Worm (Caenorhabditis elegans) whole organism, mixed stage, embryonic: Measurements from ENCODE around the gene nhr-26.

Experiments used
- M03D4.4 ChIP-seq: sonication (generic microtip); optimal IDR thresholded peaks from 2 replicates; lab custom pipeline; 2017; ENCODE audit warnings: mild to moderate bottlenecking, missing genetic modification characterization, missing compliant biosample characterization
- bed-3 ChIP-seq: fragments of 200-800 bp; sonication (Bioruptor generic); optimal IDR thresholded peaks from 3 replicates; lab custom pipeline; 2018; ENCODE audit warnings: mild to moderate bottlenecking, missing genetic modification characterization, moderate library complexity, missing compliant biosample characterization
- blmp-1 ChIP-seq: fragments of 150-350 bp; optimal IDR thresholded peaks from 2 replicates; lab custom pipeline; 2014; ENCODE audit warnings: missing biosample characterization, missing genetic modification characterization
- ceh-43 ChIP-seq: fragments of 200-800 bp; sonication (Bioruptor generic); optimal IDR thresholded peaks from 2 replicates; lab custom pipeline; 2018; ENCODE audit warnings: mild to moderate bottlenecking, missing genetic modification characterization, moderate library complexity, missing compliant biosample characterization
- ceh-83 ChIP-seq: fragments of 200-800 bp; sonication (Bioruptor generic); optimal IDR thresholded peaks from 2 replicates; lab custom pipeline; 2018; ENCODE audit warnings: mild to moderate bottlenecking, missing genetic modification characterization, missing compliant biosample characterization
- ces-1 ChIP-seq: fragments of 150-350 bp; optimal IDR thresholded peaks from 2 replicates; lab custom pipeline; 2014; ENCODE audit warnings: missing biosample characterization, missing genetic modification reagents, missing genetic modification characterization
- cnd-1 ChIP-seq: fragments of 200-800 bp; sonication (Bioruptor generic); optimal IDR thresholded peaks from 2 replicates; lab custom pipeline; 2018; ENCODE audit warnings: mild to moderate bottlenecking, missing genetic modification characterization, missing compliant biosample characterization
- drap-1 ChIP-seq: fragments of 200-800 bp; sonication (Bioruptor generic); optimal IDR thresholded peaks from 3 replicates; lab custom pipeline; 2018; ENCODE audit warnings: mild to moderate bottlenecking, missing genetic modification characterization, missing compliant biosample characterization
- elt-1 ChIP-seq: sonication (generic microtip); optimal IDR thresholded peaks from 2 replicates; lab custom pipeline; 2017; ENCODE audit warnings: missing genetic modification characterization, mild to moderate bottlenecking, missing compliant biosample characterization, antibody characterized with exemption, moderate library complexity, borderline replicate concordance; ENCODE audit not compliant: insufficient read depth
- elt-3 ChIP-seq: fragments of 150-350 bp; optimal IDR thresholded peaks from 2 replicates; lab custom pipeline; 2014; ENCODE audit warnings: missing biosample characterization, missing genetic modification characterization
- ham-2 ChIP-seq: fragments of 200-800 bp; sonication (Bioruptor generic); optimal IDR thresholded peaks from 2 replicates; lab custom pipeline; 2018; ENCODE audit warnings: mild to moderate bottlenecking, missing genetic modification characterization, missing compliant biosample characterization
- hlh-1 ChIP-seq: fragments of 150-350 bp; optimal IDR thresholded peaks from 2 replicates; lab custom pipeline; 2014; ENCODE audit warnings: missing biosample characterization, missing genetic modification reagents, missing genetic modification characterization
- lin-13 ChIP-seq: fragments of 150-350 bp; optimal IDR thresholded peaks from 2 replicates; lab custom pipeline; 2014; ENCODE audit warnings: missing biosample characterization, missing genetic modification characterization
- lin-32 ChIP-seq: fragments of 200-800 bp; sonication (Bioruptor generic); optimal IDR thresholded peaks from 2 replicates; lab custom pipeline; 2018; ENCODE audit warnings: mild to moderate bottlenecking, missing genetic modification characterization, missing compliant biosample characterization
- lsy-2 ChIP-seq: fragments of 150-350 bp; optimal IDR thresholded peaks from 2 replicates; lab custom pipeline; 2014; ENCODE audit warnings: missing biosample characterization, missing genetic modification characterization
- mab-5 ChIP-seq: fragments of 150-350 bp; optimal IDR thresholded peaks from 2 replicates; lab custom pipeline; 2014; ENCODE audit warnings: missing biosample characterization, missing genetic modification characterization
- mep-1 ChIP-seq: fragments of 150-350 bp; optimal IDR thresholded peaks from 2 replicates; lab custom pipeline; 2017; ENCODE audit warnings: missing biosample characterization, missing genetic modification reagents, missing genetic modification characterization, inconsistent platforms
- mls-2 ChIP-seq: sonication (generic microtip); optimal IDR thresholded peaks from 2 replicates; lab custom pipeline; 2016; ENCODE audit warnings: mild to moderate bottlenecking, missing genetic modification characterization, moderate library complexity, missing compliant biosample characterization
- nhr-12 ChIP-seq: fragments of 150-350 bp; optimal IDR thresholded peaks from 2 replicates; lab custom pipeline; 2014; ENCODE audit warnings: missing biosample characterization, missing genetic modification characterization
- nhr-2 ChIP-seq: fragments of 150-350 bp; optimal IDR thresholded peaks from 2 replicates; lab custom pipeline; 2014; ENCODE audit warnings: missing biosample characterization, missing genetic modification characterization
- nhr-237 ChIP-seq: fragments of 150-350 bp; optimal IDR thresholded peaks from 2 replicates; lab custom pipeline; 2014; ENCODE audit warnings: missing biosample characterization, missing genetic modification characterization
- nhr-28 ChIP-seq: fragments of 150-350 bp; optimal IDR thresholded peaks from 2 replicates; lab custom pipeline; 2014; ENCODE audit warnings: missing biosample characterization, missing genetic modification characterization
- nhr-76 ChIP-seq: sonication (generic microtip); optimal IDR thresholded peaks from 2 replicates; lab custom pipeline; 2017; ENCODE audit warnings: missing biosample characterization, missing genetic modification characterization
- pha-4 ChIP-seq: fragments of 150-350 bp; optimal IDR thresholded peaks from 2 replicates; lab custom pipeline; 2018; ENCODE audit warnings: missing biosample characterization, missing genetic modification reagents, missing genetic modification characterization
- sem-2 ChIP-seq: fragments of 200-800 bp; sonication (Bioruptor generic); optimal IDR thresholded peaks from 2 replicates; lab custom pipeline; 2018; ENCODE audit warnings: mild to moderate bottlenecking, missing genetic modification characterization, missing compliant biosample characterization
- sptf-1 ChIP-seq: sonication (generic microtip); optimal IDR thresholded peaks from 2 replicates; lab custom pipeline; 2017; ENCODE audit warnings: mild to moderate bottlenecking, missing genetic modification characterization, moderate library complexity, missing compliant biosample characterization
- tbx-8 ChIP-seq: fragments of 200-800 bp; sonication (Bioruptor generic); optimal IDR thresholded peaks from 2 replicates; lab custom pipeline; 2018; ENCODE audit warnings: mild to moderate bottlenecking, missing genetic modification characterization, moderate library complexity, missing compliant biosample characterization
- unc-120 ChIP-seq: sonication (generic microtip); optimal IDR thresholded peaks from 2 replicates; lab custom pipeline; 2017; ENCODE audit warnings: missing genetic modification characterization, missing compliant biosample characterization; ENCODE audit not compliant: poor library complexity, severe bottlenecking
- unc-62 ChIP-seq: fragments of 150-350 bp; optimal IDR thresholded peaks from 2 replicates; lab custom pipeline; 2014; ENCODE audit warnings: missing biosample characterization, missing genetic modification reagents, missing genetic modification characterization
- zip-8 ChIP-seq: fragments of 150-350 bp; optimal IDR thresholded peaks from 2 replicates; lab custom pipeline; 2014; ENCODE audit warnings: missing biosample characterization, missing genetic modification characterization
- ztf-11 ChIP-seq: fragments of 150-350 bp; optimal IDR thresholded peaks from 2 replicates; lab custom pipeline; 2014; ENCODE audit warnings: missing biosample characterization, missing genetic modification characterization

nhr-26 gene

ce11 chrX:12691740-12692383 is 8.4 kb downstream of the nhr-26 start:
- TF ChIP-seq zip-8 (tag; lab: Kevin White, UChicago) (no peak), nhr-12 (no peak), lin-13 (tag; lab: Kevin White, UChicago) (peak; percentile 3), ceh-43 (GFP tag; lab: Kevin White, UChicago) (peak; percentile 24), sptf-1 (tag; lab: Kevin White, UChicago) (peak; percentile 54), tbx-8 (GFP tag; lab: Kevin White, UChicago) (peak; percentile 3), ztf-11 (peak; percentile 30), ceh-83 (peak; percentile 73), nhr-76 (tag; lab: Kevin White, UChicago) (no peak), mep-1 (tag; lab: Kevin White, UChicago) (no peak), unc-120 (tag; lab: Kevin White, UChicago) (peak; percentile 5), elt-1 (tag; lab: Kevin White, UChicago) (no peak), bed-3 (no peak), ham-2 (GFP tag; lab: Kevin White, UChicago) (peak; percentile 31), ces-1 (GFP tag; lab: Kevin White, UChicago) (peak; percentile 71), sem-2 (GFP tag; lab: Kevin White, UChicago) (peak; percentile 36), elt-3 (tag; lab: Kevin White, UChicago) (no peak), lin-32 (peak; percentile 23), drap-1 (no peak), mls-2 (tag; lab: Kevin White, UChicago) (peak; percentile 86), cnd-1 (peak; percentile 60), nhr-237 (tag; lab: Kevin White, UChicago) (no peak)

- no peak for TF ChIP-seq nhr-76 (tag; lab: Kevin White, UChicago)
- no peak for TF ChIP-seq drap-1
- no peak for TF ChIP-seq lsy-2 (tag; lab: Kevin White, UChicago)
- TF ChIP-seq lin-13 (tag; lab: Kevin White, UChicago), result no peak
- no peak for TF ChIP-seq ces-1 (GFP tag; lab: Kevin White, UChicago)
- TF ChIP-seq, all 35 proteins: peak for 0
Measured at ce11 chrX:12691306-12691705, 9.0 kb downstream of the nhr-26 start, which contains the start of gene ugt-50. Gene ugt-50 (plus strand): TSS chrX:12691573.

ce11 chrX:12690346-12690745 is 9.9 kb downstream of the nhr-26 start:
- peak; percentile 97 for TF ChIP-seq unc-62
- no peak for TF ChIP-seq zip-8 (tag; lab: Kevin White, UChicago)
- no peak for TF ChIP-seq pha-4 (tag; lab: Kevin White, UChicago)
- no peak for TF ChIP-seq drap-1
- TF ChIP-seq elt-1 (tag; lab: Kevin White, UChicago), result peak; percentile 62
- no peak for TF ChIP-seq sem-2 (GFP tag; lab: Kevin White, UChicago)
- no peak for TF ChIP-seq lin-13 (tag; lab: Kevin White, UChicago)
- peak; percentile 19 for TF ChIP-seq mep-1 (tag; lab: Kevin White, UChicago)
- peak; percentile 34 for TF ChIP-seq mab-5 (tag; lab: Kevin White, UChicago)
- TF ChIP-seq ham-2 (GFP tag; lab: Kevin White, UChicago), result no peak
- no peak for TF ChIP-seq nhr-28 (tag; lab: Kevin White, UChicago)
- no peak for TF ChIP-seq bed-3
- TF ChIP-seq elt-3 (tag; lab: Kevin White, UChicago), result no peak

ce11 chrX:12689869-12690268 is 10.4 kb downstream of the nhr-26 start:
- TF ChIP-seq nhr-2 (tag; lab: Kevin White, UChicago) (no peak), elt-1 (tag; lab: Kevin White, UChicago) (no peak), pha-4 (tag; lab: Kevin White, UChicago) (no peak), ceh-43 (GFP tag; lab: Kevin White, UChicago) (no peak), lin-32 (no peak), zip-8 (tag; lab: Kevin White, UChicago) (peak; percentile 40), ces-1 (GFP tag; lab: Kevin White, UChicago) (peak; percentile 86)
- TF ChIP-seq, all 35 proteins: peak for 2

ce11 chrX:12688632-12689031 is 11.6 kb downstream of the nhr-26 start:
- TF ChIP-seq cnd-1, result peak; percentile 7
- no peak for TF ChIP-seq elt-1 (tag; lab: Kevin White, UChicago)
- peak; percentile 88 for TF ChIP-seq ceh-43 (GFP tag; lab: Kevin White, UChicago)
- peak; percentile 68 for TF ChIP-seq ham-2 (GFP tag; lab: Kevin White, UChicago)
- peak; percentile 85 for TF ChIP-seq ces-1 (GFP tag; lab: Kevin White, UChicago)
- TF ChIP-seq unc-120 (tag; lab: Kevin White, UChicago), result no peak
- TF ChIP-seq nhr-237 (tag; lab: Kevin White, UChicago), result no peak
- no peak for TF ChIP-seq lsy-2 (tag; lab: Kevin White, UChicago)
- TF ChIP-seq mls-2 (tag; lab: Kevin White, UChicago), result peak; percentile 82
- no peak for TF ChIP-seq M03D4.4 (tag; lab: Kevin White, UChicago)
- peak; percentile 40 for TF ChIP-seq nhr-2 (tag; lab: Kevin White, UChicago)
- TF ChIP-seq blmp-1 (tag; lab: Kevin White, UChicago), result no peak
- no peak for TF ChIP-seq zip-8 (tag; lab: Kevin White, UChicago)
- peak; percentile 77 for TF ChIP-seq sptf-1 (tag; lab: Kevin White, UChicago)
- no peak for TF ChIP-seq mep-1 (tag; lab: Kevin White, UChicago)
- TF ChIP-seq ztf-11, result peak; percentile 30
- TF ChIP-seq hlh-1 (tag; lab: Kevin White, UChicago), result no peak
